Fruit fly (Drosophila melanogaster) whole organism, embryonic: ENCODE measurements around the gene Kdm2.

ENCODE experiments used
- Ada2b ChIP-seq: fragments of 200-800 bp; sonication (Bioruptor generic); IDR thresholded peaks from 2 replicates; pipeline ENCODE4 v1.3.6; 2022; ENCODE audit warnings: missing biosample characterization, missing genetic modification characterization
- CG10321 ChIP-seq: fragments of 200-800 bp; sonication (Bioruptor generic); IDR thresholded peaks from 2 replicates; pipeline ENCODE4 v1.3.6; 2022; ENCODE audit warnings: missing biosample characterization, missing genetic modification characterization
- CG10462 ChIP-seq: fragments of 200-800 bp; sonication (Bioruptor generic); optimal IDR thresholded peaks from 2 replicates; lab custom pipeline; 2016; ENCODE audit warnings: missing biosample characterization, missing genetic modification characterization
- CG11247 ChIP-seq: fragments of 200-800 bp; sonication (Bioruptor generic); IDR thresholded peaks from 2 replicates; pipeline ENCODE4 v1.3.6; 2022; ENCODE audit warnings: missing biosample characterization, missing genetic modification characterization
- CG13287 ChIP-seq: fragments of 200-800 bp; sonication (Bioruptor generic); IDR thresholded peaks from 2 replicates; pipeline ENCODE4 v1.3.6; 2022; ENCODE audit warnings: missing biosample characterization, missing genetic modification characterization; ENCODE audit not compliant: partially characterized antibody
- CG14667 ChIP-seq: fragments of 200-800 bp; sonication (Bioruptor generic); IDR thresholded peaks from 2 replicates; pipeline ENCODE4 v1.3.6; 2022; ENCODE audit warnings: missing biosample characterization, missing genetic modification characterization
- CG16815 ChIP-seq: fragments of 200-800 bp; sonication (Bioruptor generic); optimal IDR thresholded peaks from 3 replicates; lab custom pipeline; 2017; ENCODE audit warnings: missing biosample characterization, mild to moderate bottlenecking, missing genetic modification characterization
- CG17912 ChIP-seq: fragments of 200-800 bp; sonication (Bioruptor generic); optimal IDR thresholded peaks from 2 replicates; lab custom pipeline; 2018; ENCODE audit warnings: missing biosample characterization, mild to moderate bottlenecking, missing genetic modification characterization
- CG2875 ChIP-seq: fragments of 200-800 bp; sonication (Bioruptor generic); optimal IDR thresholded peaks from 2 replicates; lab custom pipeline; 2017; ENCODE audit warnings: missing biosample characterization, mild to moderate bottlenecking, missing genetic modification characterization, missing genetic modification reagents
- CG31224 ChIP-seq: fragments of 200-800 bp; sonication (Bioruptor generic); IDR thresholded peaks from 2 replicates; pipeline ENCODE4 v1.3.6; 2022; ENCODE audit warnings: missing biosample characterization, missing genetic modification characterization
- CG31441 ChIP-seq: fragments of 200-800 bp; sonication (Bioruptor generic); IDR thresholded peaks from 2 replicates; pipeline ENCODE4 v1.3.6; 2022; ENCODE audit warnings: missing biosample characterization, missing genetic modification characterization
- CG3995 ChIP-seq: fragments of 200-800 bp; sonication (Bioruptor generic); optimal IDR thresholded peaks from 3 replicates; lab custom pipeline; 2016; ENCODE audit warnings: missing biosample characterization, missing genetic modification characterization
- CG7963 ChIP-seq: fragments of 200-800 bp; sonication (Bioruptor generic); IDR thresholded peaks from 3 replicates; pipeline ENCODE4 v1.3.6; 2022; ENCODE audit warnings: missing biosample characterization, missing genetic modification characterization; ENCODE audit not compliant: partially characterized antibody
- CG8281 ChIP-seq: fragments of 200-800 bp; sonication (Bioruptor generic); optimal IDR thresholded peaks from 2 replicates; lab custom pipeline; 2018; ENCODE audit warnings: missing biosample characterization, mild to moderate bottlenecking, missing genetic modification characterization, moderate library complexity
- CG9727 ChIP-seq: fragments of 200-800 bp; sonication (Bioruptor generic); optimal IDR thresholded peaks from 3 replicates; lab custom pipeline; 2017; ENCODE audit warnings: missing biosample characterization, mild to moderate bottlenecking, missing genetic modification characterization
- CG9817 ChIP-seq: fragments of 200-800 bp; sonication (Bioruptor generic); optimal IDR thresholded peaks from 2 replicates; lab custom pipeline; 2018; ENCODE audit warnings: missing biosample characterization, mild to moderate bottlenecking, missing genetic modification characterization, moderate library complexity
- CoRest ChIP-seq: fragments of 200-800 bp; sonication (Bioruptor generic); optimal IDR thresholded peaks from 3 replicates; lab custom pipeline; 2018; ENCODE audit warnings: missing biosample characterization, mild to moderate bottlenecking, missing genetic modification characterization, moderate library complexity
- E2f1 ChIP-seq: fragments of 200-800 bp; sonication (Bioruptor generic); IDR thresholded peaks from 2 replicates; pipeline ENCODE4 v1.3.6; 2022; ENCODE audit warnings: missing biosample characterization, missing genetic modification characterization
- Eip74EF ChIP-seq, 2 experiments: fragments of 200-800 bp in 1 of 2; fragments of >200 bp in 1 of 2; sonication (Bioruptor generic) in 1 of 2; optimal IDR thresholded peaks; 2 replicates each; lab custom pipeline; 2017 to 2019; ENCODE audit warnings: missing biosample characterization in 2 of 2, missing genetic modification characterization in 2 of 2, mild to moderate bottlenecking in 1 of 2, moderate library complexity in 1 of 2
- Hsf ChIP-seq: fragments of 200-800 bp; sonication (Bioruptor generic); optimal IDR thresholded peaks from 3 replicates; lab custom pipeline; 2016; ENCODE audit warnings: missing biosample characterization, missing genetic modification characterization
- MTF-1 ChIP-seq: fragments of 200-800 bp; sonication (Bioruptor generic); optimal IDR thresholded peaks from 2 replicates; lab custom pipeline; 2018; ENCODE audit warnings: missing biosample characterization, mild to moderate bottlenecking, missing genetic modification characterization, borderline replicate concordance
- Myb ChIP-seq: fragments of 200-800 bp; sonication (Bioruptor generic); optimal IDR thresholded peaks from 2 replicates; lab custom pipeline; 2016; ENCODE audit warnings: missing biosample characterization, missing genetic modification characterization
- TFAM ChIP-seq: fragments of 200-800 bp; sonication (Bioruptor generic); optimal IDR thresholded peaks from 2 replicates; lab custom pipeline; 2017; ENCODE audit warnings: missing biosample characterization, missing genetic modification characterization, inconsistent platforms
- ab ChIP-seq: fragments of 200-800 bp; sonication (Bioruptor generic); optimal IDR thresholded peaks from 2 replicates; lab custom pipeline; 2016; ENCODE audit warnings: missing biosample characterization, missing genetic modification characterization
- al ChIP-seq: fragments of 200-800 bp; sonication (Bioruptor generic); IDR thresholded peaks from 2 replicates; pipeline ENCODE4 v1.3.6; 2022; ENCODE audit warnings: missing biosample characterization, missing genetic modification characterization
- cas ChIP-seq: fragments of 200-800 bp; sonication (Bioruptor generic); IDR thresholded peaks from 2 replicates; pipeline ENCODE4 v1.3.6; 2022; ENCODE audit warnings: missing biosample characterization, missing genetic modification characterization
- emc ChIP-seq: fragments of 200-800 bp; sonication (Bioruptor generic); optimal IDR thresholded peaks from 2 replicates; lab custom pipeline; 2016; ENCODE audit warnings: missing biosample characterization, missing genetic modification characterization
- esg ChIP-seq: fragments of 200-800 bp; sonication (Bioruptor generic); conservative IDR thresholded peaks from 2 replicates; pipeline ENCODE4 v1.3.6; 2022; ENCODE audit warnings: missing biosample characterization, missing genetic modification characterization
- gcm2 ChIP-seq: fragments of 200-800 bp; sonication (Bioruptor generic); optimal IDR thresholded peaks from 2 replicates; lab custom pipeline; 2016; ENCODE audit warnings: missing biosample characterization, missing genetic modification characterization
- h ChIP-seq: fragments of >200 bp; optimal IDR thresholded peaks from 2 replicates; lab custom pipeline; 2017
- lola ChIP-seq, 3 experiments: fragments of >200 bp in 2 of 3; fragments of 200-800 bp in 1 of 3; sonication (Bioruptor generic) in 1 of 3; optimal IDR thresholded peaks; 2 replicates each; lab custom pipeline; 2017 to 2019; ENCODE audit warnings: missing biosample characterization in 3 of 3, missing genetic modification characterization in 3 of 3, mild to moderate bottlenecking in 1 of 3, moderate library complexity in 1 of 3
- luna ChIP-seq: fragments of 200-800 bp; sonication (Bioruptor generic); optimal IDR thresholded peaks from 2 replicates; lab custom pipeline; 2016; ENCODE audit warnings: missing biosample characterization, missing genetic modification characterization
- nom ChIP-seq: fragments of 200-800 bp; sonication (Bioruptor generic); optimal IDR thresholded peaks from 2 replicates; lab custom pipeline; 2017; ENCODE audit warnings: missing biosample characterization, missing genetic modification characterization, mild to moderate bottlenecking, moderate library complexity, missing genetic modification reagents
- oc ChIP-seq: fragments of 200-800 bp; sonication (Bioruptor generic); optimal IDR thresholded peaks from 2 replicates; lab custom pipeline; 2018; ENCODE audit warnings: missing biosample characterization, mild to moderate bottlenecking, missing genetic modification characterization, moderate library complexity
- pb ChIP-seq: fragments of 200-800 bp; sonication (Bioruptor generic); optimal IDR thresholded peaks from 3 replicates; lab custom pipeline; 2016; ENCODE audit warnings: missing biosample characterization, missing genetic modification characterization
- peb ChIP-seq: fragments of 200-800 bp; sonication (Bioruptor generic); IDR thresholded peaks from 2 replicates; pipeline ENCODE4 v1.3.6; 2022; ENCODE audit warnings: missing biosample characterization, missing genetic modification characterization
- psq ChIP-seq: fragments of 200-800 bp; sonication (Bioruptor generic); optimal IDR thresholded peaks from 2 replicates; lab custom pipeline; 2017; ENCODE audit warnings: missing biosample characterization, missing genetic modification characterization
- schlank ChIP-seq: fragments of 200-800 bp; sonication (Bioruptor generic); optimal IDR thresholded peaks from 2 replicates; lab custom pipeline; 2018; ENCODE audit warnings: missing biosample characterization, mild to moderate bottlenecking, missing genetic modification characterization
- sima ChIP-seq: fragments of 200-800 bp; sonication (Bioruptor generic); optimal IDR thresholded peaks from 2 replicates; lab custom pipeline; 2016; ENCODE audit warnings: missing biosample characterization, missing genetic modification characterization
- slou ChIP-seq: fragments of 200-800 bp; sonication (Bioruptor generic); optimal IDR thresholded peaks from 3 replicates; lab custom pipeline; 2016; ENCODE audit warnings: missing biosample characterization, missing genetic modification characterization
- sna ChIP-seq: fragments of 200-800 bp; sonication (Bioruptor generic); IDR thresholded peaks from 2 replicates; pipeline ENCODE4 v1.3.6; 2022; ENCODE audit warnings: missing biosample characterization, missing genetic modification characterization; ENCODE audit not compliant: partially characterized antibody
- sqz ChIP-seq: fragments of 200-800 bp; sonication (Bioruptor generic); optimal IDR thresholded peaks from 3 replicates; lab custom pipeline; 2018; ENCODE audit warnings: missing biosample characterization, mild to moderate bottlenecking, missing genetic modification characterization
- tin ChIP-seq: fragments of 200-800 bp; sonication (Bioruptor generic); optimal IDR thresholded peaks from 3 replicates; lab custom pipeline; 2016; ENCODE audit warnings: missing biosample characterization, missing genetic modification characterization
- toy ChIP-seq: fragments of 200-800 bp; sonication (Bioruptor generic); IDR thresholded peaks from 2 replicates; pipeline ENCODE4 v1.3.6; 2022; ENCODE audit warnings: missing biosample characterization, missing genetic modification characterization
- unpg ChIP-seq: fragments of 200-800 bp; sonication (Bioruptor generic); optimal IDR thresholded peaks from 3 replicates; lab custom pipeline; 2018; ENCODE audit warnings: missing biosample characterization, mild to moderate bottlenecking, missing genetic modification characterization, moderate library complexity
- vfl ChIP-seq: fragments of 200-800 bp; sonication (Bioruptor generic); optimal IDR thresholded peaks from 2 replicates; lab custom pipeline; 2016; ENCODE audit warnings: missing biosample characterization, missing genetic modification characterization
- yki ChIP-seq: fragments of >200 bp; optimal IDR thresholded peaks from 3 replicates; lab custom pipeline; 2018
- z ChIP-seq: fragments of 200-800 bp; sonication (Bioruptor generic); IDR thresholded peaks from 3 replicates; pipeline ENCODE4 v1.3.6; 2022; ENCODE audit warnings: missing biosample characterization, missing genetic modification characterization
- zfh2 ChIP-seq: fragments of 200-800 bp; sonication (Bioruptor generic); optimal IDR thresholded peaks from 2 replicates; lab custom pipeline; 2016; ENCODE audit warnings: missing biosample characterization, missing genetic modification characterization

The Kdm2 gene

dm6 chr3R:9033619-9034401 is 18.5 kb upstream of the Kdm2 start (continued):
- no peak for TF ChIP-seq TFAM
- peak; percentile 74; the same call in 2 of the 3 replicates for TF ChIP-seq z (GFP tag; lab: Robert Waterston, UW)
- peak; percentile 43 for TF ChIP-seq CG10462 (GFP tag; lab: Kevin White, UChicago)
- no peak for TF ChIP-seq CG14667 (GFP tag; lab: Robert Waterston, UW)
- TF ChIP-seq Hsf (GFP tag; lab: Kevin White, UChicago), result peak; percentile 64
- peak; percentile 19; the same call in 1 of the 2 replicates for TF ChIP-seq al (GFP tag; lab: Robert Waterston, UW)
- TF ChIP-seq Eip74EF (GFP tag; optimal IDR thresholded peaks at IDR 0.05; lab: Kevin White, UChicago), result peak in 1 of 2 experiments; percentile 87
- TF ChIP-seq tin, result peak; percentile 70
- peak; percentile 90 for TF ChIP-seq CG31441
- TF ChIP-seq toy (GFP tag; lab: Robert Waterston, UW), result no peak
- TF ChIP-seq vfl (GFP tag; lab: Kevin White, UChicago), result peak; percentile 38
- peak; percentile 67 for TF ChIP-seq esg (GFP tag; lab: Robert Waterston, UW)
- peak; percentile 85 for TF ChIP-seq nom
- no peak for TF ChIP-seq CG7963 (GFP tag; lab: Robert Waterston, UW)
- TF ChIP-seq zfh2 (GFP tag; lab: Kevin White, UChicago), result peak; percentile 36
- TF ChIP-seq sima (GFP tag; lab: Kevin White, UChicago), result no peak
- TF ChIP-seq cas (GFP tag; lab: Robert Waterston, UW), result 0 out of 2 replicates have a peak, but pooled peaks have one; percentile 21
- TF ChIP-seq slou, result peak; percentile 31
- TF ChIP-seq CG9817 (tag; lab: Kevin White, UChicago), result peak; percentile 72
- TF ChIP-seq yki (lab: Kevin White, UChicago), result peak; percentile 95
- TF ChIP-seq peb (GFP tag; lab: Robert Waterston, UW), result peak; percentile 42; the same call in 1 of the 2 replicates
- peak; percentile 42; the same call in 1 of the 2 replicates for TF ChIP-seq CG13287 (GFP tag; lab: Robert Waterston, UW)
- TF ChIP-seq pb (GFP tag; lab: Kevin White, UChicago), result no peak
- TF ChIP-seq Myb (GFP tag; lab: Kevin White, UChicago), result peak; percentile 72
- peak; percentile 84 for TF ChIP-seq CG9727
- peak; percentile 41 for TF ChIP-seq CG16815 (GFP tag; lab: Kevin White, UChicago)
- TF ChIP-seq h (lab: Kevin White, UChicago), result no peak
- peak; percentile 58 for TF ChIP-seq oc
- TF ChIP-seq sna (GFP tag; lab: Robert Waterston, UW), result 0 out of 2 replicates have a peak, but pooled peaks have one; percentile 13
- peak; percentile 55 for TF ChIP-seq psq (GFP tag; lab: Kevin White, UChicago)
- no peak; the same call in 1 of the 2 replicates for TF ChIP-seq CG11247 (GFP tag; lab: Robert Waterston, UW)
- peak; percentile 15 for TF ChIP-seq schlank (tag; lab: Kevin White, UChicago)
- 0 out of 2 replicates have a peak, but pooled peaks have one; percentile 20 for TF ChIP-seq CG31224
- peak; percentile 93 for TF ChIP-seq CoRest (tag; lab: Kevin White, UChicago)
- TF ChIP-seq CG3995 (GFP tag; lab: Kevin White, UChicago), result peak; percentile 22
- TF ChIP-seq lola (GFP tag; optimal IDR thresholded peaks at IDR 0.05; lab: Kevin White, UChicago), result peak in 1 of 3 experiments; percentile 92
- TF ChIP-seq CG2875, result peak; percentile 69
- no peak for TF ChIP-seq ab
- TF ChIP-seq gcm2, result peak; percentile 16
- peak; percentile 97 for TF ChIP-seq sqz (GFP tag; lab: Kevin White, UChicago)
- 0 out of 2 replicates have a peak, but pooled peaks have one; percentile 19 for TF ChIP-seq E2f1 (GFP tag; lab: Robert Waterston, UW)
- no peak for TF ChIP-seq emc (GFP tag; lab: Kevin White, UChicago)
- peak; percentile 62 for TF ChIP-seq CG8281 (tag; lab: Kevin White, UChicago)
- TF ChIP-seq CG17912 (GFP tag; lab: Kevin White, UChicago), result peak; percentile 54
- TF ChIP-seq CG10321 (GFP tag; lab: Robert Waterston, UW), result no peak
- TF ChIP-seq MTF-1 (GFP tag; lab: Kevin White, UChicago), result peak; percentile 21
- TF ChIP-seq unpg (GFP tag; lab: Kevin White, UChicago), result peak; percentile 80
- TF ChIP-seq luna, result no peak
- TF ChIP-seq Ada2b (GFP tag; lab: Robert Waterston, UW), result 0 out of 2 replicates have a peak, but pooled peaks have one; percentile 38
